Worm (Caenorhabditis elegans): ENCODE data around the gene gap-2.

ce11 chrX:9527898-9528297 is 55.6 kb downstream of the gap-2 start:
- TF ChIP-seq attf-4 (tag; optimal IDR thresholded peaks at IDR 0.05) (no peak), mes-2 (tag; optimal IDR thresholded peaks at IDR 0.05; ENCODE audit: poor library complexity, severe bottlenecking) (no peak), lin-1 (GFP tag; IDR thresholded peaks at IDR 0.05) (no peak), F26F4.8 (GFP tag; conservative IDR thresholded peaks at IDR 0.05) (no peak), spr-3 (GFP tag; optimal IDR thresholded peaks at IDR 0.05) (no peak), ceh-44 (GFP tag; IDR thresholded peaks at IDR 0.05) (no peak), pqm-1 (tag; optimal IDR thresholded peaks at IDR 0.05) (no peak), unc-39 (tag; optimal IDR thresholded peaks at IDR 0.05) (no peak), T26A8.4 (GFP tag; IDR thresholded peaks at IDR 0.05) (no peak), mxl-2 (GFP tag; conservative IDR thresholded peaks at IDR 0.05) (no peak), lin-13 (GFP tag; optimal IDR thresholded peaks at IDR 0.05) (no peak), nhr-28 (tag; optimal IDR thresholded peaks at IDR 0.05) (peak; percentile 64)
